Worm (Caenorhabditis elegans) whole organism, young adult: Measurements from ENCODE around the gene pitr-3.

Source experiments
- B0261.1 ChIP-seq: sonication (generic microtip); optimal IDR thresholded peaks from 2 replicates; lab custom pipeline; 2016; ENCODE audit warnings: mild to moderate bottlenecking, missing genetic modification characterization, moderate library complexity, missing compliant biosample characterization
- Y67H2A.10 ChIP-seq: fragments of 200-800 bp; sonication (Bioruptor generic); conservative IDR thresholded peaks from 2 replicates; pipeline ENCODE4 v1.3.6; 2022; ENCODE audit warnings: missing genetic modification reagents, missing genetic modification characterization, missing compliant biosample characterization
- hmg-20 ChIP-seq: fragments of 200-800 bp; sonication (Bioruptor generic); IDR thresholded peaks from 2 replicates; pipeline ENCODE4 v1.3.6; 2022; ENCODE audit warnings: missing genetic modification reagents, missing genetic modification characterization, missing compliant biosample characterization
- nfya-1 ChIP-seq: sonication (generic microtip); optimal IDR thresholded peaks from 2 replicates; lab custom pipeline; 2017; ENCODE audit warnings: antibody characterized with exemption, missing compliant biosample characterization, missing genetic modification characterization, borderline replicate concordance; ENCODE audit not compliant: insufficient read depth
- unc-130 ChIP-seq: sonication (generic microtip); optimal IDR thresholded peaks from 2 replicates; lab custom pipeline; 2016; ENCODE audit warnings: missing genetic modification reagents, missing genetic modification characterization, missing compliant biosample characterization

DNA sequence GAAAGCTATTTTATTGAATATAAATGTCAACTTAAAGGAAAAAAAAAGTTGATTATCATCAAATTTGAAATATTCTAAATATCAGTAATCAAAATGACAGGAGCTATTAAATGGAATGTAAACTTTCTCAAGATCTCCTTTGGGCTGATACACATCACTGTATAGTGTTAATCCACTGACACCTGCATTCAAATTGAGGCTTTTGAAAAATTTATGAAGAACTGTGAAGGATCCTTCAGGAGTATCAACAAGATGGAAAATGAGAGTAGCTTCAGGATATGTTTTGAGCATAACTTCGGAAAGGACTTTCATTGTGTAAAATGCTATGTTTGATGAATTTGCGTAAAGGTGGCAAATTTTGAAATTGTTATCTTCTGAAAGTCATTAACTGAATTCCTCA lies 44.0 kb downstream of the pitr-3 start:
- TF ChIP-seq B0261.1: no peak
- TF ChIP-seq hmg-20 (GFP tag; lab: Robert Waterston, UW): no peak
- no peak for TF ChIP-seq unc-130
- TF ChIP-seq Y67H2A.10: no peak
- no peak for TF ChIP-seq nfya-1 (tag; lab: Kevin White, UChicago)
